Fruit fly (Drosophila melanogaster) whole organism: ENCODE measurements around the gene CG15535.

Experiments
- CG8478 ChIP-seq: fragments of >200 bp; optimal IDR thresholded peaks from 2 replicates; lab custom pipeline; 2018; ENCODE audit warnings: inconsistent platforms
- Dll ChIP-seq: fragments of >200 bp; optimal IDR thresholded peaks from 2 replicates; lab custom pipeline; 2017
- EcR ChIP-seq, 2 experiments: fragments of >200 bp; optimal IDR thresholded peaks; 2 replicates each; lab custom pipeline; 2017; ENCODE audit warnings: missing biosample characterization in 2 of 2, missing genetic modification characterization in 2 of 2, missing genetic modification reagents in 2 of 2
- pan ChIP-seq: fragments of >200 bp; optimal IDR thresholded peaks from 2 replicates; lab custom pipeline; 2017
- psq ChIP-seq: fragments of >200 bp; optimal IDR thresholded peaks from 2 replicates; lab custom pipeline; 2017
- usp ChIP-seq: fragments of >200 bp; optimal IDR thresholded peaks from 2 replicates; lab custom pipeline; 2017; ENCODE audit warnings: missing biosample characterization, missing genetic modification characterization, mixed read lengths

dm6 chr3R:30389096-30389495 is 34.6 kb downstream of the CG15535 start:
- TF ChIP-seq pan: no peak
- no peak for TF ChIP-seq CG8478 (lab: Kevin White, UChicago)
- no peak for TF ChIP-seq psq
- TF ChIP-seq Dll (lab: Kevin White, UChicago): no peak
- TF ChIP-seq usp (GFP tag; lab: Kevin White, UChicago): no peak
- TF ChIP-seq EcR (GFP tag; optimal IDR thresholded peaks at IDR 0.05; lab: Kevin White, UChicago): no peak
